Worm (Caenorhabditis elegans) whole organism, L3 larva: ENCODE data around the gene K07H8.12.

Experiments
- R02D3.7 ChIP-seq: fragments of 150-350 bp; optimal IDR thresholded peaks from 2 replicates; lab custom pipeline; 2014; ENCODE audit warnings: missing biosample characterization, missing genetic modification characterization
- ceh-28 ChIP-seq: fragments of 150-350 bp; optimal IDR thresholded peaks from 2 replicates; lab custom pipeline; 2014; ENCODE audit warnings: missing biosample characterization, missing genetic modification reagents, missing genetic modification characterization
- egl-5 ChIP-seq: fragments of 150-350 bp; optimal IDR thresholded peaks from 2 replicates; lab custom pipeline; 2017; ENCODE audit warnings: missing biosample characterization, missing genetic modification reagents, missing genetic modification characterization, inconsistent platforms
- elt-1 ChIP-seq: fragments of 150-350 bp; optimal IDR thresholded peaks from 2 replicates; lab custom pipeline; 2014; ENCODE audit warnings: missing biosample characterization, missing genetic modification characterization
- nfya-1 ChIP-seq: sonication (generic microtip); optimal IDR thresholded peaks from 2 replicates; lab custom pipeline; 2017; ENCODE audit warnings: missing genetic modification characterization, mild to moderate bottlenecking, missing compliant biosample characterization, antibody characterized with exemption, moderate library complexity; ENCODE audit not compliant: insufficient read depth
- nhr-23 ChIP-seq: fragments of 150-350 bp; optimal IDR thresholded peaks from 2 replicates; lab custom pipeline; 2014; ENCODE audit warnings: missing biosample characterization, missing genetic modification reagents, missing genetic modification characterization
- nhr-43 ChIP-seq: sonication (generic microtip); optimal IDR thresholded peaks from 2 replicates; lab custom pipeline; 2016; ENCODE audit warnings: mild to moderate bottlenecking, missing genetic modification characterization, missing compliant biosample characterization; ENCODE audit not compliant: poor library complexity, severe bottlenecking
- snpc-4 ChIP-seq: fragments of 150-350 bp; optimal IDR thresholded peaks from 2 replicates; lab custom pipeline; 2014; ENCODE audit warnings: missing biosample characterization, missing genetic modification characterization
- zag-1 ChIP-seq: fragments of 150-350 bp; optimal IDR thresholded peaks from 2 replicates; lab custom pipeline; 2014; ENCODE audit warnings: missing biosample characterization, missing genetic modification characterization

DNA sequence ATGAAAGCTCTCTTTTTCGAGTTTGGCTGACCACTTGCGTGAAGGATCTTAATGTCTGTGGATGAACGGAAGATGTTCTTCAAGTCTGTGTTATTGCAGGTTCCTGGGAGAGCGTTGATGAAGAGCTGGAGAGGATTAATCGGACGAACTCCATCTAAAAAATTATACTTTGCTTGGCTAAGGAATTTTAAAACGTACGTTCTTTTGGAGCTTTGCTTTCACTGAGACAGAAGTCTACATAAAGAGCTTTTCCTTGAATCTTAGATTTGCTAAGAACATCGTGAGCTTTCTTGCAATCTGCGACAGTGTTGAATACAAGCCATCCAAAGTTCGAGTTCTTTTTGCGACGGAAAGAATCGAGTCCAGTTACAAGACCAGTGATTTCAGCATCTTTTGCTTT is 10.8 kb upstream of the K07H8.12 start:
- TF ChIP-seq nhr-23 (tag; lab: Kevin White, UChicago) (no peak), zag-1 (tag; lab: Kevin White, UChicago) (no peak), snpc-4 (tag; lab: Kevin White, UChicago) (no peak), nfya-1 (tag; lab: Kevin White, UChicago) (no peak), egl-5 (no peak), ceh-28 (tag; lab: Kevin White, UChicago) (no peak), nhr-43 (tag; lab: Kevin White, UChicago) (no peak), R02D3.7 (tag; lab: Kevin White, UChicago) (no peak), elt-1 (no peak)
